Worm (Caenorhabditis elegans) whole organism, L4/young adult: Measurements from ENCODE around the gene scl-7.

Source experiments
- W03F9.2 ChIP-seq: fragments of 150-350 bp; optimal IDR thresholded peaks from 2 replicates; lab custom pipeline; 2014; ENCODE audit warnings: missing biosample characterization, missing genetic modification characterization
- dao-5 ChIP-seq: sonication (generic microtip); optimal IDR thresholded peaks from 2 replicates; lab custom pipeline; 2016; ENCODE audit warnings: missing genotype, missing genetic modification characterization, moderate library complexity, missing compliant biosample characterization

DNA sequence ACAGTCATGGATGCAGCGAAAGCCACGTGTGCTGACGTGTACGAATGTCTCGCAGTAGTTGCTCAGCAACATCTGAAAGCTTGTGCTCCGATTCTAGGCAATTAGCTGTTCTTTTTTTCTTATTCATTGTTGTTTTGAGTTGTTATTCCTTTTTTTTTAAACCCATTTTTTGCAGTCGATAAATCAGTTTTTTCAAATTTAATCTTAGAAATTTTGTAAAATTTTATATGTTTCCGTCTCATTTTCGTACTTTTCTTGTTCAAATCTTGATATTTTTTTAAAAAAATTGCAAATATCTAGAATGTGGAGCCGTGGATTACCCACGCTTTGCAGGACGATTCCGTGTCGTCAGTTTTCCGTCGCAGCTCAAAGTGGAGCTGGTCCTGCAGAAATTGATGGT is 30.2 kb downstream of the scl-7 start, which contains the start of gene fask-1:
- TF ChIP-seq W03F9.2 (tag; lab: Kevin White, UChicago) (no peak), dao-5 (tag; lab: Kevin White, UChicago) (no peak)
